Worm (Caenorhabditis elegans) whole organism, young adult: Measurements from ENCODE around the gene ZK792.5.

Experiments used
- ZK185.1 ChIP-seq: sonication (generic microtip); optimal IDR thresholded peaks from 2 replicates; lab custom pipeline; 2016; ENCODE audit warnings: mild to moderate bottlenecking, missing genetic modification characterization, missing compliant biosample characterization; ENCODE audit not compliant: poor library complexity, severe bottlenecking
- ama-1 ChIP-seq, 3 experiments: fragments of 150-350 bp in 1 of 3; sonication (generic microtip) in 2 of 3; optimal IDR thresholded peaks; 2 replicates each; lab custom pipeline; 2014 to 2018; ENCODE audit warnings: missing biosample characterization in 2 of 3, missing genetic modification characterization in 2 of 3, missing genetic modification reagents in 2 of 3
- ceh-40 ChIP-seq: fragments of 200-800 bp; sonication (Bioruptor generic); IDR thresholded peaks from 2 replicates; pipeline ENCODE4 v1.3.6; 2022; ENCODE audit warnings: missing genetic modification characterization, missing compliant biosample characterization
- egl-18 ChIP-seq: fragments of 200-800 bp; sonication (Bioruptor generic); IDR thresholded peaks from 2 replicates; pipeline ENCODE4 v1.3.6; 2022; ENCODE audit warnings: missing genetic modification reagents, missing genetic modification characterization, missing compliant biosample characterization
- hmg-1.2 ChIP-seq: fragments of 200-800 bp; sonication (Bioruptor generic); IDR thresholded peaks from 2 replicates; pipeline ENCODE4 v1.3.6; 2022; ENCODE audit warnings: missing genetic modification reagents, missing genetic modification characterization, missing compliant biosample characterization
- lsl-1 ChIP-seq: fragments of 200-800 bp; sonication (Bioruptor generic); optimal IDR thresholded peaks from 2 replicates; lab custom pipeline; 2018; ENCODE audit warnings: mild to moderate bottlenecking, missing genetic modification characterization, moderate library complexity, missing compliant biosample characterization
- madf-6 ChIP-seq: fragments of 200-800 bp; sonication (Bioruptor generic); IDR thresholded peaks from 2 replicates; pipeline ENCODE4 v1.3.6; 2022; ENCODE audit warnings: missing genetic modification reagents, missing genetic modification characterization, missing compliant biosample characterization
- pha-4 ChIP-seq: fragments of 150-350 bp; sonication (generic microtip); optimal IDR thresholded peaks from 2 replicates; lab custom pipeline; 2014; ENCODE audit warnings: missing biosample characterization, missing genetic modification reagents, missing genetic modification characterization
- rcor-1 ChIP-seq: fragments of 200-800 bp; sonication (Bioruptor generic); IDR thresholded peaks from 2 replicates; pipeline ENCODE4 v1.3.6; 2022; ENCODE audit warnings: missing genetic modification reagents, missing genetic modification characterization, missing compliant biosample characterization
- rec-8 ChIP-seq, 2 experiments: sonication (generic microtip); optimal IDR thresholded peaks; 2 replicates each; lab custom pipeline; 2016; ENCODE audit warnings: mild to moderate bottlenecking in 2 of 2, missing genetic modification characterization in 2 of 2, missing genetic modification reagents in 2 of 2, missing genotype in 2 of 2, missing biosample characterization in 1 of 2, missing compliant biosample characterization in 1 of 2, moderate library complexity in 1 of 2
- tbp1 ChIP-seq: fragments of 200-800 bp; sonication (Bioruptor generic); optimal IDR thresholded peaks from 2 replicates; lab custom pipeline; 2018; ENCODE audit warnings: mild to moderate bottlenecking, missing genetic modification characterization, missing compliant biosample characterization

DNA sequence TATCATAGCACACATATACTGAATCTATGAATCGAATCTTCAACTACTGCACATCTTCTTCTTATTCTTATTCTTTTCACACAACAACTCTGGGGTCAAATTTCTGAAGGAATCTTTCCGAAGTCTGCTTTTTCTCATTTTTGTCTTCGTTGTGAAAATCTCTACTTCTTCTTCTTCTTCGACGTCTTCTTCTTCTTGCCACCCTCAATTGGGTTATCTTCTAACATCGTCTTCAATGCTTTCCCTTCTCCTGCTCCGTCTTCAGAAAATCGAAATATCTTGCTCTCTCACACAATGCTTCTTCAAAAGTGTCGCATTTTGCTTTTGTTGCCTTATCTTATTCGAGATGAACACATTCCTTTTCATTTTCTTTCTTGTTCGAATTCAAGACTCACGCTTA lies 35.3 kb upstream of the ZK792.5 start:
- TF ChIP-seq hmg-1.2 (GFP tag; lab: Robert Waterston, UW), result no peak
- TF ChIP-seq ama-1 (optimal IDR thresholded peaks at IDR 0.05; lab: Kevin White, UChicago), result no peak
- TF ChIP-seq ama-1 (GFP tag; optimal IDR thresholded peaks at IDR 0.05; lab: Kevin White, UChicago), result no peak
- TF ChIP-seq egl-18 (GFP tag; lab: Robert Waterston, UW), result no peak
- no peak for TF ChIP-seq lsl-1 (GFP tag; lab: Kevin White, UChicago)
- no peak for TF ChIP-seq rec-8 (tag; optimal IDR thresholded peaks at IDR 0.05; lab: Kevin White, UChicago)
- no peak for TF ChIP-seq ZK185.1 (tag; lab: Kevin White, UChicago)
- TF ChIP-seq pha-4 (tag; lab: Kevin White, UChicago), result no peak
- no peak for TF ChIP-seq tbp1 (GFP tag; lab: Kevin White, UChicago)
- TF ChIP-seq madf-6, result no peak
- no peak for TF ChIP-seq ceh-40 (GFP tag; lab: Robert Waterston, UW)
- TF ChIP-seq rcor-1 (GFP tag; lab: Robert Waterston, UW), result no peak
